Worm (Caenorhabditis elegans) whole organism, early embryonic: ENCODE measurements around the gene H35N09.2.

ENCODE experiments used
- ama-1 ChIP-seq: fragments of 150-350 bp; optimal IDR thresholded peaks from 2 replicates; lab custom pipeline; 2014
- ceh-36 ChIP-seq: sonication (generic microtip); optimal IDR thresholded peaks from 2 replicates; lab custom pipeline; 2016; ENCODE audit warnings: missing genetic modification characterization, inconsistent platforms, missing compliant biosample characterization
- flt-1 ChIP-seq: fragments of 200-800 bp; sonication (Bioruptor generic); IDR thresholded peaks from 2 replicates; pipeline ENCODE4 v1.3.6; 2022; ENCODE audit warnings: missing genetic modification characterization, missing compliant biosample characterization
- hmbx-1 ChIP-seq: sonication (generic microtip); optimal IDR thresholded peaks from 2 replicates; lab custom pipeline; 2016; ENCODE audit warnings: mild to moderate bottlenecking, missing genetic modification characterization, missing compliant biosample characterization
- hmg-4 ChIP-seq: fragments of 200-800 bp; sonication (Bioruptor generic); optimal IDR thresholded peaks from 2 replicates; lab custom pipeline; 2018; ENCODE audit warnings: mild to moderate bottlenecking, missing genetic modification characterization, missing compliant biosample characterization
- hnd-1 ChIP-seq: sonication (generic microtip); optimal IDR thresholded peaks from 2 replicates; lab custom pipeline; 2016; ENCODE audit warnings: missing genetic modification characterization, missing compliant biosample characterization
- pes-1 ChIP-seq: fragments of 200-800 bp; sonication (Bioruptor generic); IDR thresholded peaks from 2 replicates; pipeline ENCODE4 v1.3.6; 2022; ENCODE audit warnings: missing genetic modification reagents, missing genetic modification characterization, missing compliant biosample characterization
- tra-4 ChIP-seq: sonication (generic microtip); optimal IDR thresholded peaks from 2 replicates; lab custom pipeline; 2017; ENCODE audit warnings: missing genetic modification characterization, missing compliant biosample characterization

ce11 chrX:8582767-8583360 lies 22.0 kb downstream of the H35N09.2 start:
- TF ChIP-seq hmbx-1 (tag; lab: Kevin White, UChicago) (no peak), flt-1 (no peak), tra-4 (no peak), ama-1 (lab: Kevin White, UChicago) (no peak), hmg-4 (GFP tag; lab: Kevin White, UChicago) (no peak), pes-1 (GFP tag; lab: Robert Waterston, UW) (no peak), ceh-36 (tag; lab: Kevin White, UChicago) (no peak), hnd-1 (tag; lab: Kevin White, UChicago) (no peak)
